Worm (Caenorhabditis elegans): ENCODE measurements around the gene gst-26.

DNA sequence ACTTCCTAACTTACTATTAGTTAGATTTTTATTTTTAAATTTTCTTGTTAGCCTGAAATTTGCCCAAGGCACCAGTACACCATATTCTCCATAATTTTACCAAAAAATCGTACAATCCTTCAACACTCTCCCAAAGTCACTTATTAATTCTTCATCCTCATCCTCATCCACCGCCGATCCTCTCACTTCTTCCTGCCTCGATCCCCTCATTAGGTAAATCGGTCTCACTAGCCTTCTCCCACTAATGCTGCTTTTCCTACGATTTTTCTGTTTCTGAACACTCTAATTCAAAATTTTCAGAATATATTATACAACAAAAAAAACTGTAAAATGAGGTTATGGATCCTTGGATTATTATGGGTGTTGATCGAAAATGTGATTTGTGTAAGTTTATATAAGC, 28.5 kb downstream of the gst-26 start, which contains the start of gene Y53F4B.25:
- no peak for TF ChIP-seq ama-1 (optimal IDR thresholded peaks at IDR 0.05)
- no peak for TF ChIP-seq zip-2 (tag; optimal IDR thresholded peaks at IDR 0.05)
- TF ChIP-seq gei-8 (GFP tag; optimal IDR thresholded peaks at IDR 0.05), result no peak
